Worm (Caenorhabditis elegans) whole organism, L1 larva: Measurements from ENCODE around the gene sek-3.

ENCODE experiments used
- F16B12.6 ChIP-seq: fragments of 150-350 bp; optimal IDR thresholded peaks from 2 replicates; lab custom pipeline; 2014; ENCODE audit warnings: missing biosample characterization, missing genetic modification characterization
- ama-1 ChIP-seq: fragments of 150-350 bp; optimal IDR thresholded peaks from 2 replicates; lab custom pipeline; 2014
- jun-1 ChIP-seq: fragments of 150-350 bp; optimal IDR thresholded peaks from 2 replicates; lab custom pipeline; 2014; ENCODE audit warnings: missing biosample characterization, missing genetic modification reagents, missing genetic modification characterization
- lsy-2 ChIP-seq, 2 experiments: fragments of 150-350 bp; optimal IDR thresholded peaks; 2 replicates each; lab custom pipeline; 2014; ENCODE audit warnings: missing biosample characterization in 2 of 2, missing genetic modification characterization in 2 of 2
- mdl-1 ChIP-seq, 2 experiments: fragments of 150-350 bp; optimal IDR thresholded peaks; 2 replicates each; lab custom pipeline; 2014 to 2017; ENCODE audit warnings: missing biosample characterization in 2 of 2, missing genetic modification characterization in 2 of 2, inconsistent platforms in 1 of 2
- nhr-12 ChIP-seq: sonication (generic microtip); optimal IDR thresholded peaks from 2 replicates; lab custom pipeline; 2017; ENCODE audit warnings: missing biosample characterization, missing genetic modification characterization
- nhr-90 ChIP-seq: sonication (generic microtip); optimal IDR thresholded peaks from 2 replicates; lab custom pipeline; 2016; ENCODE audit warnings: mild to moderate bottlenecking, missing genetic modification characterization, missing compliant biosample characterization; ENCODE audit not compliant: poor library complexity
- tbx-2 ChIP-seq: sonication (generic microtip); optimal IDR thresholded peaks from 2 replicates; lab custom pipeline; 2016; ENCODE audit warnings: missing genetic modification characterization, missing compliant biosample characterization
- tlp-1 ChIP-seq: fragments of 150-350 bp; optimal IDR thresholded peaks from 2 replicates; lab custom pipeline; 2014; ENCODE audit warnings: missing biosample characterization, missing genetic modification characterization
- unc-62 ChIP-seq: fragments of 150-350 bp; optimal IDR thresholded peaks from 2 replicates; lab custom pipeline; 2014; ENCODE audit warnings: missing biosample characterization, missing genetic modification reagents, missing genetic modification characterization
- ztf-4 ChIP-seq: fragments of 150-350 bp; optimal IDR thresholded peaks from 2 replicates; lab custom pipeline; 2014; ENCODE audit warnings: missing biosample characterization, missing genetic modification characterization

- TF ChIP-seq F16B12.6 (tag; lab: Kevin White, UChicago) (no peak), tbx-2 (peak; percentile 75), ama-1 (lab: Kevin White, UChicago) (no peak), unc-62 (no peak), mdl-1 (tag; optimal IDR thresholded peaks at IDR 0.05; lab: Kevin White, UChicago) (no peak), tlp-1 (tag; lab: Kevin White, UChicago) (no peak), nhr-90 (no peak), ztf-4 (peak; percentile 33), lsy-2 (tag; optimal IDR thresholded peaks at IDR 0.05; lab: Kevin White, UChicago) (peak; percentile 8 to 33), jun-1 (tag; lab: Kevin White, UChicago) (no peak), nhr-12 (tag; lab: Kevin White, UChicago) (no peak)
Measured at ce11 chrX:4982009-4982625, 35.6 kb upstream of the sek-3 start.
